Fruit fly (Drosophila melanogaster): Measurements from ENCODE around the gene Sdic3.

The Sdic3 gene

dm6 chrX:20165773-20166412, 28.1 kb downstream of the Sdic3 start, which contains the start of gene Phf7 (continued):
- no peak for TF ChIP-seq CG8089 (GFP tag; optimal IDR thresholded peaks at IDR 0.05)
- TF ChIP-seq Trl (optimal IDR thresholded peaks at IDR 0.05): no peak
- TF ChIP-seq Trl (GFP tag; optimal IDR thresholded peaks at IDR 0.05): no peak
- TF ChIP-seq sob (GFP tag; IDR thresholded peaks at IDR 0.05): 0 out of 2 replicates have a peak, but pooled peaks have one; percentile 10
- TF ChIP-seq HmgZ (tag; optimal IDR thresholded peaks at IDR 0.05): peak; percentile 1
- TF ChIP-seq unc-4 (GFP tag; IDR thresholded peaks at IDR 0.05; ENCODE audit: partially characterized antibody): peak; percentile 72
- no peak for TF ChIP-seq CG11695 (GFP tag; IDR thresholded peaks at IDR 0.05)
- no peak for TF ChIP-seq insv (GFP tag; optimal IDR thresholded peaks at IDR 0.05)
- TF ChIP-seq CG12391 (tag; optimal IDR thresholded peaks at IDR 0.05): no peak
- no peak for TF ChIP-seq HLH3B (GFP tag; IDR thresholded peaks at IDR 0.05)
- TF ChIP-seq CG17385 (GFP tag; optimal IDR thresholded peaks at IDR 0.05): no peak
- TF ChIP-seq MBD-R2 (GFP tag; IDR thresholded peaks at IDR 0.05): peak; percentile 29; the same call in 1 of the 2 replicates
- no peak for TF ChIP-seq CG5245 (GFP tag; optimal IDR thresholded peaks at IDR 0.05)
- peak; percentile 98 for TF ChIP-seq CG30020 (tag; optimal IDR thresholded peaks at IDR 0.05)
- no peak for TF ChIP-seq CG18599 (GFP tag; optimal IDR thresholded peaks at IDR 0.05)
- no peak for TF ChIP-seq CG1529 (GFP tag; optimal IDR thresholded peaks at IDR 0.05)
- TF ChIP-seq mirr (GFP tag; optimal IDR thresholded peaks at IDR 0.05): no peak
- no peak for TF ChIP-seq CG12744 (GFP tag; optimal IDR thresholded peaks at IDR 0.05)
- no peak for TF ChIP-seq exex (tag; optimal IDR thresholded peaks at IDR 0.05)
- no peak for TF ChIP-seq dysf (GFP tag; IDR thresholded peaks at IDR 0.05)
- peak; percentile 62 for TF ChIP-seq CG2116 (GFP tag; optimal IDR thresholded peaks at IDR 0.05)
- TF ChIP-seq sug (tag; optimal IDR thresholded peaks at IDR 0.05): no peak
- no peak for TF ChIP-seq slou (GFP tag; optimal IDR thresholded peaks at IDR 0.05)
- no peak for TF ChIP-seq Dip3 (GFP tag; optimal IDR thresholded peaks at IDR 0.05)
- no peak for TF ChIP-seq Ada2b (GFP tag; IDR thresholded peaks at IDR 0.05)
- no peak for TF ChIP-seq Bteb2 (GFP tag; optimal IDR thresholded peaks at IDR 0.05)
- no peak for TF ChIP-seq CG4424 (GFP tag; optimal IDR thresholded peaks at IDR 0.05)
- TF ChIP-seq CG14860 (GFP tag; IDR thresholded peaks at IDR 0.05; ENCODE audit: partially characterized antibody): peak; percentile 56; the same call in 2 of the 3 replicates
- TF ChIP-seq Xrp1 (GFP tag; IDR thresholded peaks at IDR 0.05): no peak
- no peak for TF ChIP-seq CG2199 (GFP tag; IDR thresholded peaks at IDR 0.05)
- TF ChIP-seq sna (GFP tag; IDR thresholded peaks at IDR 0.05; ENCODE audit: partially characterized antibody): peak; percentile 58
- no peak for TF ChIP-seq lab (GFP tag; optimal IDR thresholded peaks at IDR 0.05)
- TF ChIP-seq Six4 (GFP tag; optimal IDR thresholded peaks at IDR 0.05): no peak
- TF ChIP-seq CG10654 (GFP tag; optimal IDR thresholded peaks at IDR 0.05): no peak
- TF ChIP-seq CG1602 (GFP tag; optimal IDR thresholded peaks at IDR 0.05): no peak
- 0 out of 2 replicates have a peak, but pooled peaks have one; percentile 12 for TF ChIP-seq CG3847 (GFP tag; IDR thresholded peaks at IDR 0.05)
- TF ChIP-seq Ssrp (tag; optimal IDR thresholded peaks at IDR 0.05): no peak
- TF ChIP-seq cg (GFP tag; optimal IDR thresholded peaks at IDR 0.05): no peak
- TF ChIP-seq tna (GFP tag; IDR thresholded peaks at IDR 0.05; ENCODE audit: partially characterized antibody): peak; percentile 48; the same call in 1 of the 2 replicates
- TF ChIP-seq B-H2 (GFP tag; optimal IDR thresholded peaks at IDR 0.05): no peak
- TF ChIP-seq tio (GFP tag; optimal IDR thresholded peaks at IDR 0.05): no peak
- no peak for TF ChIP-seq CG11560 (tag; IDR thresholded peaks at IDR 0.05)
- TF ChIP-seq otp (GFP tag; IDR thresholded peaks at IDR 0.05): no peak
- TF ChIP-seq caup (GFP tag; optimal IDR thresholded peaks at IDR 0.05; ENCODE audit: severe bottlenecking): no peak
